Worm (Caenorhabditis elegans) whole organism, L3 larva: ENCODE measurements around the gene F47B8.3.

Experiments
- R02D3.7 ChIP-seq: fragments of 150-350 bp; optimal IDR thresholded peaks from 2 replicates; lab custom pipeline; 2014; ENCODE audit warnings: missing biosample characterization, missing genetic modification characterization
- ZK546.5 ChIP-seq: sonication (generic microtip); optimal IDR thresholded peaks from 2 replicates; lab custom pipeline; 2017; ENCODE audit warnings: missing biosample characterization, missing genetic modification characterization
- aly-2 ChIP-seq: fragments of 150-350 bp; optimal IDR thresholded peaks from 2 replicates; lab custom pipeline; 2014; ENCODE audit warnings: missing biosample characterization, missing genetic modification characterization
- ama-1 ChIP-seq: fragments of 150-350 bp; optimal IDR thresholded peaks from 2 replicates; lab custom pipeline; 2018
- ceh-16 ChIP-seq: sonication (generic microtip); optimal IDR thresholded peaks from 2 replicates; lab custom pipeline; 2017; ENCODE audit warnings: missing biosample characterization, missing genetic modification characterization
- ceh-28 ChIP-seq: fragments of 150-350 bp; optimal IDR thresholded peaks from 2 replicates; lab custom pipeline; 2014; ENCODE audit warnings: missing biosample characterization, missing genetic modification reagents, missing genetic modification characterization
- ceh-82 ChIP-seq: fragments of 150-350 bp; optimal IDR thresholded peaks from 2 replicates; lab custom pipeline; 2014; ENCODE audit warnings: missing biosample characterization, missing genetic modification characterization
- ceh-9 ChIP-seq: sonication (generic microtip); optimal IDR thresholded peaks from 2 replicates; lab custom pipeline; 2018; ENCODE audit warnings: missing biosample characterization, missing genetic modification characterization
- egl-27 ChIP-seq: sonication (generic microtip); optimal IDR thresholded peaks from 4 replicates; lab custom pipeline; 2017; ENCODE audit warnings: missing biosample characterization, missing genetic modification reagents, missing genetic modification characterization
- egl-5 ChIP-seq: fragments of 150-350 bp; optimal IDR thresholded peaks from 2 replicates; lab custom pipeline; 2017; ENCODE audit warnings: missing biosample characterization, missing genetic modification reagents, missing genetic modification characterization, inconsistent platforms
- elt-2 ChIP-seq: sonication (generic microtip); optimal IDR thresholded peaks from 2 replicates; lab custom pipeline; 2016; ENCODE audit warnings: missing genetic modification reagents, mild to moderate bottlenecking, missing genetic modification characterization, missing compliant biosample characterization
- eor-1 ChIP-seq, 2 experiments: fragments of 150-350 bp; optimal IDR thresholded peaks; 2 replicates each; lab custom pipeline; 2014 to 2018; ENCODE audit warnings: missing biosample characterization in 2 of 2, missing genetic modification characterization in 2 of 2
- fkh-10 ChIP-seq: sonication (generic microtip); optimal IDR thresholded peaks from 2 replicates; lab custom pipeline; 2017; ENCODE audit warnings: missing biosample characterization, missing genetic modification reagents, missing genetic modification characterization
- fos-1 ChIP-seq: fragments of 150-350 bp; optimal IDR thresholded peaks from 2 replicates; lab custom pipeline; 2014; ENCODE audit warnings: missing biosample characterization, missing genetic modification characterization
- hmg-11 ChIP-seq: sonication (generic microtip); optimal IDR thresholded peaks from 2 replicates; lab custom pipeline; 2016; ENCODE audit warnings: missing genetic modification characterization, missing compliant biosample characterization
- jun-1 ChIP-seq: fragments of 150-350 bp; optimal IDR thresholded peaks from 2 replicates; lab custom pipeline; 2014; ENCODE audit warnings: missing biosample characterization, missing genetic modification reagents, missing genetic modification characterization
- lin-15B ChIP-seq: fragments of 150-350 bp; optimal IDR thresholded peaks from 2 replicates; lab custom pipeline; 2014; ENCODE audit warnings: missing biosample characterization, missing genetic modification characterization
- lin-39 ChIP-seq: fragments of 150-350 bp; optimal IDR thresholded peaks from 2 replicates; lab custom pipeline; 2018; ENCODE audit warnings: missing biosample characterization, missing genetic modification reagents, missing genetic modification characterization
- lsy-12 ChIP-seq: sonication (generic microtip); optimal IDR thresholded peaks from 2 replicates; lab custom pipeline; 2016; ENCODE audit warnings: mild to moderate bottlenecking, missing genetic modification characterization, missing compliant biosample characterization
- mml-1 ChIP-seq: fragments of 150-350 bp; sonication (generic microtip); optimal IDR thresholded peaks from 3 replicates; lab custom pipeline; 2014; ENCODE audit warnings: missing biosample characterization, missing genetic modification characterization
- nfya-1 ChIP-seq: sonication (generic microtip); optimal IDR thresholded peaks from 2 replicates; lab custom pipeline; 2017; ENCODE audit warnings: missing genetic modification characterization, mild to moderate bottlenecking, missing compliant biosample characterization, antibody characterized with exemption, moderate library complexity; ENCODE audit not compliant: insufficient read depth
- nhr-11 ChIP-seq: fragments of 150-350 bp; optimal IDR thresholded peaks from 2 replicates; lab custom pipeline; 2014; ENCODE audit warnings: missing biosample characterization, missing genetic modification characterization
- nhr-12 ChIP-seq: fragments of 150-350 bp; optimal IDR thresholded peaks from 2 replicates; lab custom pipeline; 2014; ENCODE audit warnings: missing biosample characterization, missing genetic modification characterization
- nhr-23 ChIP-seq: fragments of 150-350 bp; optimal IDR thresholded peaks from 2 replicates; lab custom pipeline; 2014; ENCODE audit warnings: missing biosample characterization, missing genetic modification reagents, missing genetic modification characterization
- nhr-237 ChIP-seq: fragments of 150-350 bp; optimal IDR thresholded peaks from 2 replicates; lab custom pipeline; 2014; ENCODE audit warnings: missing biosample characterization, missing genetic modification characterization
- nhr-25 ChIP-seq: sonication (generic microtip); optimal IDR thresholded peaks from 2 replicates; lab custom pipeline; 2017; ENCODE audit warnings: missing biosample characterization, missing genetic modification characterization
- nhr-43 ChIP-seq: sonication (generic microtip); optimal IDR thresholded peaks from 2 replicates; lab custom pipeline; 2016; ENCODE audit warnings: mild to moderate bottlenecking, missing genetic modification characterization, missing compliant biosample characterization; ENCODE audit not compliant: poor library complexity, severe bottlenecking
- nhr-67 ChIP-seq: fragments of 150-350 bp; optimal IDR thresholded peaks from 2 replicates; lab custom pipeline; 2014; ENCODE audit warnings: missing biosample characterization, missing genetic modification characterization
- pha-4 ChIP-seq: fragments of 150-350 bp; optimal IDR thresholded peaks from 2 replicates; lab custom pipeline; 2014; ENCODE audit warnings: missing biosample characterization, missing genetic modification reagents, missing genetic modification characterization
- pqm-1 ChIP-seq: fragments of 150-350 bp; optimal IDR thresholded peaks from 2 replicates; lab custom pipeline; 2017; ENCODE audit warnings: missing biosample characterization, missing genetic modification characterization, inconsistent platforms
- skn-1 ChIP-seq: fragments of 150-350 bp; optimal IDR thresholded peaks from 2 replicates; lab custom pipeline; 2014; ENCODE audit warnings: missing biosample characterization, missing genetic modification characterization
- snpc-4 ChIP-seq: fragments of 150-350 bp; optimal IDR thresholded peaks from 2 replicates; lab custom pipeline; 2014; ENCODE audit warnings: missing biosample characterization, missing genetic modification characterization
- unc-39 ChIP-seq: sonication (generic microtip); optimal IDR thresholded peaks from 4 replicates; lab custom pipeline; 2017; ENCODE audit warnings: missing biosample characterization, missing genetic modification characterization
- unc-62 ChIP-seq: fragments of 150-350 bp; sonication (generic microtip); optimal IDR thresholded peaks from 4 replicates; lab custom pipeline; 2014; ENCODE audit warnings: missing biosample characterization, missing genetic modification reagents, missing genetic modification characterization
- zag-1 ChIP-seq: fragments of 150-350 bp; optimal IDR thresholded peaks from 2 replicates; lab custom pipeline; 2014; ENCODE audit warnings: missing biosample characterization, missing genetic modification characterization
- ztf-11 ChIP-seq: fragments of 150-350 bp; optimal IDR thresholded peaks from 2 replicates; lab custom pipeline; 2014; ENCODE audit warnings: missing biosample characterization, missing genetic modification characterization

The F47B8.3 gene

ce11 chrV:14328806-14329205, 6.0 kb upstream of the F47B8.3 start, which contains the start of gene pepm-1:
Gene pepm-1 (plus strand): TSS chrV:14329106.
- TF ChIP-seq R02D3.7 (tag; lab: Kevin White, UChicago) (no peak), nhr-12 (tag; lab: Kevin White, UChicago) (no peak), ceh-16 (tag; lab: Kevin White, UChicago) (no peak), nhr-23 (tag; lab: Kevin White, UChicago) (no peak), nhr-67 (tag; lab: Kevin White, UChicago) (no peak), jun-1 (tag; lab: Kevin White, UChicago) (no peak), unc-39 (tag; lab: Kevin White, UChicago) (no peak), ceh-82 (no peak), pqm-1 (tag; lab: Kevin White, UChicago) (no peak), ceh-28 (tag; lab: Kevin White, UChicago) (no peak), egl-27 (tag; lab: Kevin White, UChicago) (no peak), ztf-11 (no peak), lin-39 (tag; lab: Kevin White, UChicago) (no peak), eor-1 (tag; optimal IDR thresholded peaks at IDR 0.05; lab: Kevin White, UChicago) (no peak)
- TF ChIP-seq, all 47 proteins: peak for 0

ce11 chrV:14327776-14328175, 5.0 kb upstream of the F47B8.3 start, which contains the start of gene F47B8.5:
Gene F47B8.5 (minus strand): TSS chrV:14327876.
- TF ChIP-seq nhr-11 (tag; lab: Kevin White, UChicago) = no peak
- no peak for TF ChIP-seq elt-2 (tag; lab: Kevin White, UChicago)
- no peak for TF ChIP-seq nhr-43 (tag; lab: Kevin White, UChicago)
- TF ChIP-seq pha-4 = no peak
- no peak for TF ChIP-seq unc-39 (tag; lab: Kevin White, UChicago)
- TF ChIP-seq nhr-12 (tag; lab: Kevin White, UChicago) = no peak
- TF ChIP-seq aly-2 (tag; lab: Kevin White, UChicago) = no peak
- no peak for TF ChIP-seq mml-1 (tag; lab: Kevin White, UChicago)
- no peak for TF ChIP-seq zag-1 (tag; lab: Kevin White, UChicago)
- no peak for TF ChIP-seq ztf-11
- no peak for TF ChIP-seq nhr-67 (tag; lab: Kevin White, UChicago)
- TF ChIP-seq egl-27 (tag; lab: Kevin White, UChicago) = no peak
- TF ChIP-seq nhr-23 (tag; lab: Kevin White, UChicago) = no peak
- TF ChIP-seq ama-1 (lab: Kevin White, UChicago) = no peak
- no peak for TF ChIP-seq egl-5 (tag; lab: Kevin White, UChicago)
- no peak for TF ChIP-seq ZK546.5

- TF ChIP-seq elt-2 (tag; lab: Kevin White, UChicago) (peak; percentile 69), snpc-4 (tag; lab: Kevin White, UChicago) (no peak), eor-1 (tag; optimal IDR thresholded peaks at IDR 0.05; lab: Kevin White, UChicago) (no peak), pqm-1 (tag; lab: Kevin White, UChicago) (peak; percentile 59), pha-4 (peak; percentile 90), fos-1 (tag; lab: Kevin White, UChicago) (no peak)
Measured at ce11 chrV:14324502-14325467, 2.0 kb upstream of the F47B8.3 start, which contains the start of the genes F47B8.4 and F47B8.18. Gene F47B8.4 (minus strand): TSS chrV:14324673. Gene F47B8.18 (minus strand): TSS chrV:14325464.

ce11 chrV:14320730-14321319, 2.0 kb downstream of the F47B8.3 start:
- TF ChIP-seq ZK546.5 (no peak), unc-62 (GFP tag; lab: Kevin White, UChicago) (no peak), ceh-82 (no peak), skn-1 (tag; lab: Kevin White, UChicago) (no peak), lin-15B (tag; lab: Kevin White, UChicago) (no peak), hmg-11 (tag; lab: Kevin White, UChicago) (no peak), nhr-237 (tag; lab: Kevin White, UChicago) (no peak), pha-4 (no peak), jun-1 (tag; lab: Kevin White, UChicago) (no peak), lsy-12 (no peak), ceh-9 (no peak), fkh-10 (GFP tag; lab: Kevin White, UChicago) (no peak), ama-1 (lab: Kevin White, UChicago) (no peak), eor-1 (tag; optimal IDR thresholded peaks at IDR 0.05; lab: Kevin White, UChicago) (no peak), elt-2 (tag; lab: Kevin White, UChicago) (no peak), pqm-1 (tag; lab: Kevin White, UChicago) (no peak), nhr-25 (tag; lab: Kevin White, UChicago) (no peak), nhr-67 (tag; lab: Kevin White, UChicago) (no peak), nfya-1 (no peak), nhr-23 (tag; lab: Kevin White, UChicago) (no peak)
- TF ChIP-seq, all 47 proteins: peak for 0
